Fruit fly (Drosophila melanogaster): ENCODE data around the gene Tasp1.

Gene Tasp1

DNA sequence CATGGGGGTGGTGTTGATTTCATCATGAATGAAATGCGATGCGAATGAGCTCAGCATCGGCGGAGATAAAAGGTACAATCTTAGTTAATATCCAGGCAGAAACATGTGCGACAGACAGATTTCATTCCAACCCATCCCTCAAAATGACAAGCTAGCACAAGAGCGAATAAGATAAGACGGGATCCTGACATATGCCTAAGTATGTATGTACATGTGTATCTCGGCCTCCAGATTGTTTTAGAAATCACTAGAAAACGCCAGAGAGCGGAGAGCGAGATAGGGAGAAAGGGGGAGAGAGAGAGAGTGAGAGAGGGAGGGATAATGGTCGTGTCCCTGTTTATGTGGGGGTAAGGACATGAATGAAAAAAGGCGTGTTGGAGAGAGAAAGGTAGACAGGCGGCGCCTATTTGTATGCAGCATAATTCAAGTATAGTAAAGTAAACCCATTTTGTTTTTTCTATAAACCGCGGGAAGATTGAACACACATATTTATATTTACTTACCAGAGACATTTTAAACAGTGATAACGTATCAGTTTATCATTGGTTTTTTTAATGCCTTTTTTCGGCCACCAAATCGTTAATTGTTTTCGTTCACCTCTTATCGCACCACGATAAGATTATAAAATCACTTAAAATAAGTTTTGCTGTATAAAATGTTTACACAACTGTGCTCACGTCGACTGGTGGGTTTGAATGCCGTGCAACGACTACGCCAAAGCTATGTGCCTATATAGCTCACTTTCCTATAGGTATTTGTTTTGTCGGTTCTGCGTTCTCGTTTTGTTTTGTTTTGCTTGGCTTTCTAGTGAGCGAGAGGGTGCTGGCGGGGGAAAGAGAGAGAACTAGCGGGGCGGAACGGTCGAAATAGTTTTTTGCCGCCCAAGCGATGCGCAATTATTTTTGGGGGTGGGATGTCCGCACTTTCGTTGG lies 37.1 kb downstream of the Tasp1 start (continued):
- TF ChIP-seq lz (GFP tag; optimal IDR thresholded peaks at IDR 0.05) (no peak), cyc (GFP tag; optimal IDR thresholded peaks at IDR 0.05) (no peak), Ets21C (GFP tag; optimal IDR thresholded peaks at IDR 0.05) (no peak), net (GFP tag; optimal IDR thresholded peaks at IDR 0.05) (peak; percentile 25), dsx (GFP tag; optimal IDR thresholded peaks at IDR 0.05; ENCODE audit: poor library complexity, severe bottlenecking) (no peak), CG3919 (GFP tag; optimal IDR thresholded peaks at IDR 0.05) (no peak), svp (GFP tag) (peak; percentile 38), CG3032 (tag; optimal IDR thresholded peaks at IDR 0.05) (no peak), CG8119 (GFP tag; IDR thresholded peaks at IDR 0.05) (peak; percentile 72), CG10631 (GFP tag; optimal IDR thresholded peaks at IDR 0.05) (no peak), Hr39 (GFP tag; optimal IDR thresholded peaks at IDR 0.05) (no peak), Hr4 (GFP tag; optimal IDR thresholded peaks at IDR 0.05) (peak; percentile 17), eg (GFP tag; IDR thresholded peaks at IDR 0.05) (peak; percentile 89), CG11902 (GFP tag; optimal IDR thresholded peaks at IDR 0.05) (no peak)

DNA sequence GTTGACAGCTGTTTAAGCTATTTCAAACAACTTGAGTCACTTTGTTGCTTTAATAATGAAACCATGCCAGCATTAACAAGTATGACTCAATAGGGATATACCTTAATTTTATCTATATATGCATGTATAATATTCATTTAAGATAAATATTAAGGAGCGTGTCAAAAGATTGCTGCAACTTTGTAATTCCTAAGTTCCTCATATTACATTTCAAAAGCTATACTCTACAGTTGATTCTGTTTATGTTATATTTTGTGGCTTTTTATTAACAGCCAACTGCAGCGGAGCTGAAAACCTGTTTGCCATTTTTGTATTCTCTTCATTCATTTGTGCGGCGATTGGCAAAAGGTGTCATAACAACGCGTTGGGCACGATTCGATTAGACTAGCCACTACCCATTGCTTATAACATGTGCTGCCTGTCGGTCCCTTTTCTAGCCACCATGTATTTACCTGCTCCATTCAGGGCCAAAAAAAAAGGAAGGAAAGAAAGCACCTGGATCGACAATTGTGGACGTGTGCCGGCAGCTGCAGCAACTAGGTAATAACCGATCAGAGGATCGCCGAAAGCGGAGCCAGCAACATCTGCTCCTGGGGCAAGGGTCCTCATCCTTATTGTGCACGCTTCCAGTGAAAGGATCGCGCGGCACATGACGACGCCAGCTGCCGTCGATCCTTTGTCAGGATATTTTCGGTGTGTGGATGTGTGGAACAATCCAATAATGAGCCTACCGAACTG lies 38.4 kb downstream of the Tasp1 start:
- TF ChIP-seq Hr4 (GFP tag; optimal IDR thresholded peaks at IDR 0.05) (no peak), svp (GFP tag) (peak; percentile 49), topi (GFP tag; optimal IDR thresholded peaks at IDR 0.05) (no peak), CG1621 (tag; optimal IDR thresholded peaks at IDR 0.05) (no peak), achi (GFP tag; optimal IDR thresholded peaks at IDR 0.05) (no peak), Gug (GFP tag; IDR thresholded peaks at IDR 0.05) (no peak), net (GFP tag; optimal IDR thresholded peaks at IDR 0.05) (no peak), Ets21C (GFP tag; optimal IDR thresholded peaks at IDR 0.05) (no peak), CG8119 (GFP tag; IDR thresholded peaks at IDR 0.05) (no peak; the same call in 2 of the 3 replicates), fd59A (GFP tag; optimal IDR thresholded peaks at IDR 0.05) (no peak), Met (GFP tag; optimal IDR thresholded peaks at IDR 0.05) (no peak), CG31627 (GFP tag; optimal IDR thresholded peaks at IDR 0.05) (no peak), dsx (GFP tag; optimal IDR thresholded peaks at IDR 0.05; ENCODE audit: poor library complexity, severe bottlenecking) (peak; percentile 95), Eip93F (GFP tag; optimal IDR thresholded peaks at IDR 0.05) (no peak), Sox14 (GFP tag; optimal IDR thresholded peaks at IDR 0.05) (no peak), CG7368 (GFP tag; optimal IDR thresholded peaks at IDR 0.05) (no peak), dac (GFP tag; optimal IDR thresholded peaks at IDR 0.05) (no peak), Ets96B (tag; optimal IDR thresholded peaks at IDR 0.05) (peak; percentile 37), eg (GFP tag; IDR thresholded peaks at IDR 0.05) (no peak), ss (GFP tag; optimal IDR thresholded peaks at IDR 0.05) (peak in 1 of 2 experiments; percentile 19), Smox (GFP tag; optimal IDR thresholded peaks at IDR 0.05) (no peak), CG32006 (GFP tag; optimal IDR thresholded peaks at IDR 0.05) (no peak), CG10669 (GFP tag; optimal IDR thresholded peaks at IDR 0.05) (no peak), esn (GFP tag; optimal IDR thresholded peaks at IDR 0.05) (no peak), CG11294 (GFP tag; IDR thresholded peaks at IDR 0.05) (no peak), CG11762 (GFP tag; optimal IDR thresholded peaks at IDR 0.05; ENCODE audit: insufficient read depth) (no peak), CG34406 (GFP tag; optimal IDR thresholded peaks at IDR 0.05) (no peak), CG11902 (GFP tag; optimal IDR thresholded peaks at IDR 0.05) (no peak), CG4318 (GFP tag; optimal IDR thresholded peaks at IDR 0.05) (no peak), Blimp-1 (GFP tag; optimal IDR thresholded peaks at IDR 0.05) (no peak), CG16779 (tag; optimal IDR thresholded peaks at IDR 0.05) (no peak), fd85E (GFP tag; optimal IDR thresholded peaks at IDR 0.05) (no peak), CG6163 (GFP tag; IDR thresholded peaks at IDR 0.05) (0 out of 3 replicates have a peak, but pooled peaks have one; percentile 5), Sox102F (GFP tag; optimal IDR thresholded peaks at IDR 0.05) (no peak), lz (GFP tag; optimal IDR thresholded peaks at IDR 0.05) (no peak), fkh (GFP tag; optimal IDR thresholded peaks at IDR 0.05) (no peak), Hr38 (GFP tag; optimal IDR thresholded peaks at IDR 0.05) (no peak), CG3919 (GFP tag; optimal IDR thresholded peaks at IDR 0.05) (no peak), Hr39 (GFP tag; optimal IDR thresholded peaks at IDR 0.05) (no peak), CG6854 (GFP tag; optimal IDR thresholded peaks at IDR 0.05) (no peak), CG9139 (GFP tag; optimal IDR thresholded peaks at IDR 0.05) (no peak), vri (GFP tag; optimal IDR thresholded peaks at IDR 0.05) (peak; percentile 37)
